Worm (Caenorhabditis elegans) whole organism, young adult: ENCODE data around the gene ZK1073.2.
"Not testable (repeated sequence)": the region's sequence is repeated elsewhere in the genome, so short reads cannot be mapped to it uniquely, and the experiment has no call there.

Experiments used
- B0019.2 ChIP-seq: fragments of 200-800 bp; sonication (Bioruptor generic); conservative IDR thresholded peaks from 2 replicates; pipeline ENCODE4 v1.3.6; 2022; ENCODE audit warnings: missing genetic modification reagents, missing genetic modification characterization, missing compliant biosample characterization
- D2030.7 ChIP-seq: fragments of 200-800 bp; sonication (Bioruptor generic); IDR thresholded peaks from 2 replicates; pipeline ENCODE4 v1.3.6; 2022; ENCODE audit warnings: missing genetic modification reagents, missing genetic modification characterization, missing compliant biosample characterization
- F23B12.7 ChIP-seq: sonication (generic microtip); optimal IDR thresholded peaks from 2 replicates; lab custom pipeline; 2017; ENCODE audit warnings: missing genetic modification characterization, mild to moderate bottlenecking, missing compliant biosample characterization, antibody characterized with exemption, moderate library complexity; ENCODE audit not compliant: insufficient read depth
- F39B2.1 ChIP-seq: fragments of 200-800 bp; sonication (Bioruptor generic); IDR thresholded peaks from 2 replicates; pipeline ENCODE4 v1.3.6; 2022; ENCODE audit warnings: missing genetic modification reagents, missing genetic modification characterization, missing compliant biosample characterization
- F57A8.1 ChIP-seq: fragments of 200-800 bp; sonication (Bioruptor generic); optimal IDR thresholded peaks from 2 replicates; lab custom pipeline; 2018; ENCODE audit warnings: mild to moderate bottlenecking, missing genetic modification characterization, moderate library complexity, missing compliant biosample characterization
- Y67H2A.10 ChIP-seq: fragments of 200-800 bp; sonication (Bioruptor generic); conservative IDR thresholded peaks from 2 replicates; pipeline ENCODE4 v1.3.6; 2022; ENCODE audit warnings: missing genetic modification reagents, missing genetic modification characterization, missing compliant biosample characterization
- ama-1 ChIP-seq, 3 experiments: fragments of 150-350 bp in 1 of 3; sonication (generic microtip) in 2 of 3; optimal IDR thresholded peaks; 2 replicates each; lab custom pipeline; 2014 to 2018; ENCODE audit warnings: missing biosample characterization in 2 of 3, missing genetic modification characterization in 2 of 3, missing genetic modification reagents in 2 of 3
- athp-1 ChIP-seq: sonication (generic microtip); optimal IDR thresholded peaks from 2 replicates; lab custom pipeline; 2017; ENCODE audit warnings: mild to moderate bottlenecking, missing genetic modification characterization, missing compliant biosample characterization
- attf-3 ChIP-seq: fragments of 200-800 bp; sonication (Bioruptor generic); conservative IDR thresholded peaks from 2 replicates; pipeline ENCODE4 v1.3.6; 2022; ENCODE audit warnings: missing genetic modification reagents, missing genetic modification characterization, missing compliant biosample characterization
- attf-5 ChIP-seq: fragments of 200-800 bp; sonication (Bioruptor generic); optimal IDR thresholded peaks from 2 replicates; lab custom pipeline; 2018; ENCODE audit warnings: mild to moderate bottlenecking, missing genetic modification characterization, missing compliant biosample characterization
- attf-6 ChIP-seq: fragments of 200-800 bp; sonication (Bioruptor generic); IDR thresholded peaks from 2 replicates; pipeline ENCODE4 v1.3.6; 2022; ENCODE audit warnings: missing genetic modification reagents, missing genetic modification characterization, missing compliant biosample characterization
- bed-2 ChIP-seq: fragments of 200-800 bp; sonication (Bioruptor generic); IDR thresholded peaks from 2 replicates; pipeline ENCODE4 v1.3.6; 2022; ENCODE audit warnings: missing genetic modification reagents, missing genetic modification characterization, missing compliant biosample characterization
- ccch-3 ChIP-seq: fragments of 200-800 bp; sonication (Bioruptor generic); optimal IDR thresholded peaks from 2 replicates; lab custom pipeline; 2018; ENCODE audit warnings: mild to moderate bottlenecking, missing genetic modification characterization, missing compliant biosample characterization
- ceh-100 ChIP-seq: fragments of 200-800 bp; sonication (Bioruptor generic); IDR thresholded peaks from 2 replicates; pipeline ENCODE4 v1.3.6; 2022; ENCODE audit warnings: missing genetic modification reagents, missing genetic modification characterization, missing compliant biosample characterization
- ceh-27 ChIP-seq: fragments of 200-800 bp; sonication (Bioruptor generic); optimal IDR thresholded peaks from 2 replicates; lab custom pipeline; 2018; ENCODE audit warnings: mild to moderate bottlenecking, missing genetic modification characterization, moderate library complexity, missing compliant biosample characterization
- ceh-91 ChIP-seq: fragments of 200-800 bp; sonication (Bioruptor generic); IDR thresholded peaks from 2 replicates; pipeline ENCODE4 v1.3.6; 2022; ENCODE audit warnings: missing genetic modification reagents, missing genetic modification characterization, missing compliant biosample characterization
- egl-18 ChIP-seq: fragments of 200-800 bp; sonication (Bioruptor generic); IDR thresholded peaks from 2 replicates; pipeline ENCODE4 v1.3.6; 2022; ENCODE audit warnings: missing genetic modification reagents, missing genetic modification characterization, missing compliant biosample characterization
- ets-4 ChIP-seq: fragments of 200-800 bp; sonication (Bioruptor generic); optimal IDR thresholded peaks from 2 replicates; lab custom pipeline; 2018; ENCODE audit warnings: mild to moderate bottlenecking, missing genetic modification characterization, missing compliant biosample characterization
- him-1 ChIP-seq: sonication (generic microtip); optimal IDR thresholded peaks from 2 replicates; lab custom pipeline; 2016; ENCODE audit warnings: missing genotype, missing genetic modification reagents, missing genetic modification characterization, missing compliant biosample characterization
- lin-40 ChIP-seq: sonication (generic microtip); optimal IDR thresholded peaks from 2 replicates; lab custom pipeline; 2016; ENCODE audit warnings: missing genetic modification characterization, mild to moderate bottlenecking, missing compliant biosample characterization, missing genotype, missing genetic modification reagents
- lin-54 ChIP-seq: fragments of 200-800 bp; sonication (Bioruptor generic); optimal IDR thresholded peaks from 2 replicates; lab custom pipeline; 2018; ENCODE audit warnings: mild to moderate bottlenecking, missing genetic modification characterization, missing compliant biosample characterization
- lir-1 ChIP-seq: fragments of 200-800 bp; sonication (Bioruptor generic); conservative IDR thresholded peaks from 2 replicates; pipeline ENCODE4 v1.3.6; 2022; ENCODE audit warnings: missing genetic modification reagents, missing genetic modification characterization, missing compliant biosample characterization
- madf-10 ChIP-seq: sonication (generic microtip); optimal IDR thresholded peaks from 2 replicates; lab custom pipeline; 2016; ENCODE audit warnings: mild to moderate bottlenecking, missing genetic modification characterization, missing compliant biosample characterization
- madf-6 ChIP-seq: fragments of 200-800 bp; sonication (Bioruptor generic); IDR thresholded peaks from 2 replicates; pipeline ENCODE4 v1.3.6; 2022; ENCODE audit warnings: missing genetic modification reagents, missing genetic modification characterization, missing compliant biosample characterization
- mxl-1 ChIP-seq: sonication (generic microtip); optimal IDR thresholded peaks from 2 replicates; lab custom pipeline; 2016; ENCODE audit warnings: missing genetic modification characterization, missing compliant biosample characterization
- nfya-2 ChIP-seq: fragments of 200-800 bp; sonication (Bioruptor generic); IDR thresholded peaks from 2 replicates; pipeline ENCODE4 v1.3.6; 2022; ENCODE audit warnings: missing genetic modification reagents, missing genetic modification characterization, missing compliant biosample characterization
- nhr-90 ChIP-seq: sonication (generic microtip); optimal IDR thresholded peaks from 2 replicates; lab custom pipeline; 2016; ENCODE audit warnings: missing genotype, mild to moderate bottlenecking, missing genetic modification characterization, missing compliant biosample characterization
- pha-4 ChIP-seq: fragments of 150-350 bp; sonication (generic microtip); optimal IDR thresholded peaks from 2 replicates; lab custom pipeline; 2014; ENCODE audit warnings: missing biosample characterization, missing genetic modification reagents, missing genetic modification characterization
- rpc-1 ChIP-seq, 2 experiments: fragments of 150-350 bp in 1 of 2; sonication (generic microtip) in 1 of 2; optimal IDR thresholded peaks; 2 replicates each; lab custom pipeline; 2014 to 2018; ENCODE audit warnings: missing biosample characterization in 1 of 2, missing genetic modification characterization in 1 of 2, missing genetic modification reagents in 1 of 2, missing genotype in 1 of 2
- snpc-1.3 ChIP-seq: sonication (generic microtip); optimal IDR thresholded peaks from 2 replicates; lab custom pipeline; 2017; ENCODE audit warnings: missing genetic modification characterization, mild to moderate bottlenecking, missing compliant biosample characterization, antibody characterized with exemption, moderate library complexity, missing genotype, missing genetic modification reagents; ENCODE audit not compliant: insufficient read depth
- sptf-2 ChIP-seq: fragments of 200-800 bp; sonication (Bioruptor generic); optimal IDR thresholded peaks from 2 replicates; lab custom pipeline; 2018; ENCODE audit warnings: mild to moderate bottlenecking, missing genetic modification characterization, missing compliant biosample characterization
- tbp1 ChIP-seq: fragments of 200-800 bp; sonication (Bioruptor generic); optimal IDR thresholded peaks from 2 replicates; lab custom pipeline; 2018; ENCODE audit warnings: mild to moderate bottlenecking, missing genetic modification characterization, missing compliant biosample characterization
- tbx-9 ChIP-seq: sonication (generic microtip); optimal IDR thresholded peaks from 2 replicates; lab custom pipeline; 2016; ENCODE audit warnings: borderline replicate concordance, missing genetic modification characterization, inconsistent platforms, missing compliant biosample characterization
- ztf-25 ChIP-seq: fragments of 200-800 bp; sonication (Bioruptor generic); IDR thresholded peaks from 2 replicates; pipeline ENCODE4 v1.3.6; 2022; ENCODE audit warnings: missing genetic modification reagents, missing genetic modification characterization, missing compliant biosample characterization

The ZK1073.2 gene

ce11 chrX:16058845-16059244 lies 44.7 kb upstream of the ZK1073.2 start, which contains the start of gene T27A8.2:
T27A8.2 (minus strand) TSS chrX:16058945.
- TF ChIP-seq Y67H2A.10 (GFP tag; lab: Robert Waterston, UW) (no peak), sptf-2 (GFP tag; lab: Kevin White, UChicago) (no peak), ama-1 (optimal IDR thresholded peaks at IDR 0.05; lab: Kevin White, UChicago) (no peak), ama-1 (GFP tag; optimal IDR thresholded peaks at IDR 0.05; lab: Kevin White, UChicago) (no peak), snpc-1.3 (tag; lab: Kevin White, UChicago) (no peak), ccch-3 (GFP tag; lab: Kevin White, UChicago) (no peak), pha-4 (tag; lab: Kevin White, UChicago) (no peak), bed-2 (GFP tag; lab: Robert Waterston, UW) (no peak), ceh-100 (GFP tag; lab: Robert Waterston, UW) (no peak), D2030.7 (GFP tag; lab: Robert Waterston, UW) (no peak), attf-5 (no peak), lin-40 (tag; lab: Kevin White, UChicago) (no peak), attf-6 (GFP tag; lab: Robert Waterston, UW) (no peak), B0019.2 (GFP tag; lab: Robert Waterston, UW) (no peak), ztf-25 (GFP tag; lab: Robert Waterston, UW) (no peak), attf-3 (GFP tag; lab: Robert Waterston, UW) (no peak), madf-10 (no peak), him-1 (tag; lab: Kevin White, UChicago) (no peak), tbp1 (GFP tag; lab: Kevin White, UChicago) (no peak), rpc-1 (optimal IDR thresholded peaks at IDR 0.05; lab: Kevin White, UChicago) (no peak), rpc-1 (tag; optimal IDR thresholded peaks at IDR 0.05; lab: Kevin White, UChicago) (no peak)
- TF ChIP-seq, all 124 proteins: peak for 0

- not testable (repeated sequence) for TF ChIP-seq athp-1 (tag; lab: Kevin White, UChicago); snpc-1.3 (tag; lab: Kevin White, UChicago); F57A8.1 (GFP tag; lab: Kevin White, UChicago)
These were observed 41.1 kb upstream of the ZK1073.2 start, which contains the start of gene T27A8.3 for ce11 chrX:16062385-16062784. T27A8.3 (plus strand) TSS chrX:16062685.

- no peak for TF ChIP-seq F23B12.7 (tag; lab: Kevin White, UChicago)
- TF ChIP-seq nhr-90 (tag; lab: Kevin White, UChicago) = no peak
- TF ChIP-seq lir-1 (GFP tag; lab: Robert Waterston, UW) = no peak
- TF ChIP-seq ceh-27 (GFP tag; lab: Kevin White, UChicago) = no peak
- no peak for TF ChIP-seq ceh-100 (GFP tag; lab: Robert Waterston, UW)
- no peak for TF ChIP-seq pha-4 (tag; lab: Kevin White, UChicago)
- no peak for TF ChIP-seq egl-18
- no peak for TF ChIP-seq ets-4 (GFP tag; lab: Kevin White, UChicago)
- no peak for TF ChIP-seq tbx-9
- TF ChIP-seq, all 124 proteins: peak for 0
These were observed 35.5 kb upstream of the ZK1073.2 start for ce11 chrX:16067984-16068383.

ce11 chrX:16072595-16072994 lies 30.9 kb upstream of the ZK1073.2 start, which contains the start of gene col-187:
col-187 (plus strand) TSS chrX:16072895.
- TF ChIP-seq ceh-91 (GFP tag; lab: Robert Waterston, UW) = no peak
- no peak for TF ChIP-seq mxl-1
- TF ChIP-seq lin-54 (GFP tag; lab: Kevin White, UChicago) = no peak
- TF ChIP-seq madf-6 (GFP tag; lab: Robert Waterston, UW) = no peak
- TF ChIP-seq nfya-2 (GFP tag; lab: Robert Waterston, UW) = no peak
- TF ChIP-seq F39B2.1 = no peak
